Worm (Caenorhabditis elegans) whole organism, L4/young adult: ENCODE results near the gene algn-1.

Experiments
- W03F9.2 ChIP-seq: fragments of 150-350 bp; optimal IDR thresholded peaks from 2 replicates; lab custom pipeline; 2014; ENCODE audit warnings: missing biosample characterization, missing genetic modification characterization
- dao-5 ChIP-seq: sonication (generic microtip); optimal IDR thresholded peaks from 2 replicates; lab custom pipeline; 2016; ENCODE audit warnings: missing genotype, missing genetic modification characterization, moderate library complexity, missing compliant biosample characterization
- him-1 ChIP-seq: sonication (generic microtip); optimal IDR thresholded peaks from 2 replicates; lab custom pipeline; 2016; ENCODE audit warnings: missing genotype, missing genetic modification reagents, missing genetic modification characterization, missing compliant biosample characterization

DNA sequence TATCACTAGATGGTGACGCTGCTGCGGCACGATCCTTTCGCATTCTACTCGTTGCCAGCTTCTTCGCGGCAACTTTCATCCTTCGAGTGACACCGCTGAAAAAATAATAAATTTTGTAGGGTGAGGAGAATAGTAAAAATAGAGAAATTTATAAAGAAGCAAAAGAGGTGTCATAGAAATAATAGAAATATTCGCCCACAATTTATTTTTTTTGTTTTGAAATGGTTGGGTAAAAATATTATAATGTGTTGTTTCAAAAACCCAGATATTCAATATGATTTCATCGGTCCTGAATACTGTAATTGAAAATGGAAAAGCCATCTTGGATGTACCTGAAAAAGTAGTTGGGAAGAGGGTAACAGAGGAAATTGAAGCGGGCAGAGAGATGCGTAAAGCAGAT lies 7.6 kb upstream of the algn-1 start, which contains the start of gene set-1:
- TF ChIP-seq him-1 (tag; lab: Kevin White, UChicago) (no peak), dao-5 (tag; lab: Kevin White, UChicago) (no peak), W03F9.2 (tag; lab: Kevin White, UChicago) (no peak)
